Worm (Caenorhabditis elegans) whole organism, midembryonic: ENCODE measurements around the gene srh-171.

Source experiments
- T22C8.4 ChIP-seq: fragments of 200-800 bp; sonication (Bioruptor generic); IDR thresholded peaks from 2 replicates; pipeline ENCODE4 v1.3.6; 2022; ENCODE audit warnings: missing genetic modification characterization, missing compliant biosample characterization
- cog-1 ChIP-seq: sonication (generic microtip); optimal IDR thresholded peaks from 2 replicates; lab custom pipeline; 2016; ENCODE audit warnings: missing genetic modification characterization, missing compliant biosample characterization
- flt-1 ChIP-seq: fragments of 200-800 bp; sonication (Bioruptor generic); IDR thresholded peaks from 2 replicates; pipeline ENCODE4 v1.3.6; 2022; ENCODE audit warnings: missing genetic modification characterization, missing compliant biosample characterization
- klf-2 ChIP-seq: fragments of 200-800 bp; sonication (Bioruptor generic); conservative IDR thresholded peaks from 2 replicates; pipeline ENCODE4 v1.3.6; 2022; ENCODE audit warnings: missing genetic modification reagents, missing genetic modification characterization, missing compliant biosample characterization
- med-1 ChIP-seq: sonication (generic microtip); optimal IDR thresholded peaks from 2 replicates; lab custom pipeline; 2017; ENCODE audit warnings: missing genetic modification characterization, mild to moderate bottlenecking, missing compliant biosample characterization, antibody characterized with exemption, missing genetic modification reagents; ENCODE audit not compliant: insufficient read depth
- ref-1 ChIP-seq: fragments of 200-800 bp; sonication (Bioruptor generic); conservative IDR thresholded peaks from 2 replicates; pipeline ENCODE4 v1.3.6; 2022; ENCODE audit warnings: missing genetic modification reagents, missing genetic modification characterization, missing compliant biosample characterization
- tab-1 ChIP-seq: fragments of 200-800 bp; sonication (Bioruptor generic); IDR thresholded peaks from 2 replicates; pipeline ENCODE4 v1.3.6; 2022; ENCODE audit warnings: missing genetic modification characterization, missing compliant biosample characterization
- ztf-23 ChIP-seq: fragments of 200-800 bp; sonication (Bioruptor generic); IDR thresholded peaks from 2 replicates; pipeline ENCODE4 v1.3.6; 2022; ENCODE audit warnings: missing genetic modification reagents, missing genetic modification characterization, missing compliant biosample characterization
- ztf-29 ChIP-seq: fragments of 200-800 bp; sonication (Bioruptor generic); IDR thresholded peaks from 2 replicates; pipeline ENCODE4 v1.3.6; 2022; ENCODE audit warnings: missing genetic modification reagents, missing genetic modification characterization, missing compliant biosample characterization

DNA sequence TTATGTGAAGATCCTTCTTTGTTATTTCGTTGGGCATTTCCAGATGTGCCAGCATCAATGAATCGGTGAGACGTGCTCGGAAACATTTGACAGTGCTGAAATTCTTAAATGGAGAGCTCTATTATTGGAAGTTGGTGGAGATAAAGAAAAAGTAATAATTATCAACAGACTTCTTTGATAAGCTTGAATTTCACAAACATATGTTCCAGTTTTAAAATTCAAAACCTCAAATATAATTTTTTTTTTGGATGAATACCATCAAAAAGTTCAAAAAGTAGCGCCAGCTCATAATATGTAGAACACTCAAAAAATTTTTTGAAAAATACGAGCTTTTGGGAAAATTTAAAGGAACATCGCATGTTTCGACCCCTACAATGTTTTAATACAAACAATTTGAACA, 28.6 kb downstream of the srh-171 start, which contains the start of gene Y60A3A.25:
- TF ChIP-seq klf-2 (GFP tag; lab: Robert Waterston, UW) (no peak), tab-1 (GFP tag; lab: Robert Waterston, UW) (no peak), flt-1 (GFP tag; lab: Robert Waterston, UW) (no peak), T22C8.4 (GFP tag; lab: Robert Waterston, UW) (no peak), ztf-23 (no peak), ztf-29 (no peak), cog-1 (tag; lab: Kevin White, UChicago) (no peak), ref-1 (GFP tag; lab: Robert Waterston, UW) (no peak), med-1 (GFP tag; lab: Kevin White, UChicago) (no peak)
